Fruit fly (Drosophila melanogaster) whole organism, adult: ENCODE data around the gene CG7910.

Experiments
- CG11617 ChIP-seq: fragments of 200-800 bp; sonication (Bioruptor generic); optimal IDR thresholded peaks from 2 replicates; lab custom pipeline; 2017; ENCODE audit warnings: mild to moderate bottlenecking, missing biosample characterization, missing genetic modification reagents, missing genetic modification characterization
- CG12768 ChIP-seq: fragments of 200-800 bp; sonication (Bioruptor generic); optimal IDR thresholded peaks from 2 replicates; lab custom pipeline; 2017; ENCODE audit warnings: missing biosample characterization, missing genetic modification characterization, mild to moderate bottlenecking, moderate library complexity, missing genetic modification reagents
- CG14711 ChIP-seq: fragments of 200-800 bp; sonication (Bioruptor generic); optimal IDR thresholded peaks from 2 replicates; lab custom pipeline; 2018; ENCODE audit warnings: missing biosample characterization, mild to moderate bottlenecking, missing genetic modification characterization, moderate library complexity
- CG1620 ChIP-seq: fragments of 200-800 bp; sonication (Bioruptor generic); optimal IDR thresholded peaks from 2 replicates; lab custom pipeline; 2016; ENCODE audit warnings: missing biosample characterization, missing genetic modification characterization
- CG33017 ChIP-seq: fragments of 200-800 bp; sonication (Bioruptor generic); optimal IDR thresholded peaks from 2 replicates; lab custom pipeline; 2018; ENCODE audit warnings: missing biosample characterization, mild to moderate bottlenecking, missing genetic modification characterization, moderate library complexity
- CG5204 ChIP-seq: fragments of 200-800 bp; sonication (Bioruptor generic); optimal IDR thresholded peaks from 2 replicates; lab custom pipeline; 2016; ENCODE audit warnings: missing biosample characterization, missing genetic modification characterization
- CG7045 ChIP-seq: fragments of 200-800 bp; sonication (Bioruptor generic); optimal IDR thresholded peaks from 2 replicates; lab custom pipeline; 2017; ENCODE audit warnings: missing biosample characterization, mild to moderate bottlenecking, missing genetic modification characterization
- CG7101 ChIP-seq: fragments of 200-800 bp; sonication (Bioruptor generic); optimal IDR thresholded peaks from 2 replicates; lab custom pipeline; 2018; ENCODE audit warnings: missing biosample characterization, mild to moderate bottlenecking, missing genetic modification characterization, moderate library complexity
- Clk ChIP-seq: fragments of 200-800 bp; sonication (Bioruptor generic); optimal IDR thresholded peaks from 2 replicates; lab custom pipeline; 2017; ENCODE audit warnings: missing biosample characterization, missing genetic modification characterization
- Crg-1 ChIP-seq: fragments of 200-800 bp; sonication (Bioruptor generic); optimal IDR thresholded peaks from 2 replicates; lab custom pipeline; 2016; ENCODE audit warnings: missing biosample characterization, missing genetic modification characterization
- Hr96 ChIP-seq: fragments of 200-800 bp; sonication (Bioruptor generic); optimal IDR thresholded peaks from 2 replicates; lab custom pipeline; 2016; ENCODE audit warnings: missing biosample characterization, missing genetic modification characterization
- Mnt ChIP-seq: fragments of 200-800 bp; sonication (Bioruptor generic); optimal IDR thresholded peaks from 2 replicates; lab custom pipeline; 2016; ENCODE audit warnings: missing biosample characterization, mild to moderate bottlenecking, missing genetic modification characterization
- bab1 ChIP-seq: fragments of 200-800 bp; sonication (Bioruptor generic); optimal IDR thresholded peaks from 3 replicates; lab custom pipeline; 2019; ENCODE audit warnings: missing biosample characterization, mild to moderate bottlenecking, missing genetic modification characterization, moderate library complexity
- cic ChIP-seq: fragments of 200-800 bp; sonication (Bioruptor generic); optimal IDR thresholded peaks from 2 replicates; lab custom pipeline; 2017; ENCODE audit warnings: missing biosample characterization, mild to moderate bottlenecking, missing genetic modification characterization, moderate library complexity
- cnc ChIP-seq, 2 experiments: fragments of >200 bp; optimal IDR thresholded peaks; 2 replicates each; lab custom pipeline; 2017
- kay ChIP-seq: fragments of 200-800 bp; sonication (Bioruptor generic); peaks from one replicate; lab custom pipeline; 2016; ENCODE audit warnings: missing biosample characterization, missing genetic modification characterization, borderline replicate concordance
- ovo ChIP-seq: fragments of 200-800 bp; sonication (Bioruptor generic); optimal IDR thresholded peaks from 2 replicates; lab custom pipeline; 2016; ENCODE audit warnings: missing biosample characterization, missing genetic modification characterization
- pad ChIP-seq: fragments of 200-800 bp; sonication (Bioruptor generic); optimal IDR thresholded peaks from 3 replicates; lab custom pipeline; 2017; ENCODE audit warnings: missing biosample characterization, missing genetic modification characterization, mild to moderate bottlenecking, moderate library complexity, missing genetic modification reagents
- tj ChIP-seq: fragments of 200-800 bp; sonication (Bioruptor generic); optimal IDR thresholded peaks from 3 replicates; lab custom pipeline; 2017; ENCODE audit warnings: missing biosample characterization, mild to moderate bottlenecking, missing genetic modification characterization, moderate library complexity
- toe ChIP-seq: fragments of 200-800 bp; sonication (Bioruptor generic); optimal IDR thresholded peaks from 2 replicates; lab custom pipeline; 2016; ENCODE audit warnings: missing biosample characterization, missing genetic modification characterization

Gene CG7910

dm6 chr3R:8126316-8127150, 39.5 kb downstream of the CG7910 start, which contains the start of the genes CG9667 and Arl8:
Gene CG9667, minus strand, starts transcription at chr3R:8126357.
Gene Arl8, plus strand, starts transcription at chr3R:8126605.
- TF ChIP-seq CG12768 (GFP tag; lab: Kevin White, UChicago) (no peak), cic (GFP tag; lab: Kevin White, UChicago) (peak; percentile 48), CG14711 (tag; lab: Kevin White, UChicago) (peak; percentile 50), CG1620 (GFP tag; lab: Kevin White, UChicago) (peak; percentile 26), ovo (peak; percentile 31), pad (GFP tag; lab: Kevin White, UChicago) (peak; percentile 29), Hr96 (GFP tag; lab: Kevin White, UChicago) (no peak), CG7045 (GFP tag; lab: Kevin White, UChicago) (peak; percentile 31), CG5204 (GFP tag; lab: Kevin White, UChicago) (no peak), CG11617 (GFP tag; lab: Kevin White, UChicago) (peak; percentile 28), CG7101 (tag; lab: Kevin White, UChicago) (peak; percentile 66), CG33017 (tag; lab: Kevin White, UChicago) (peak; percentile 67), bab1 (GFP tag; lab: Kevin White, UChicago) (peak; percentile 34), Clk (no peak), cnc (optimal IDR thresholded peaks at IDR 0.05; lab: Kevin White, UChicago) (no peak), kay (GFP tag; lab: Kevin White, UChicago) (peak; percentile 31), Crg-1 (GFP tag; lab: Kevin White, UChicago) (no peak), Mnt (GFP tag; lab: Kevin White, UChicago) (peak; percentile 22)

- TF ChIP-seq Hr96 (GFP tag; lab: Kevin White, UChicago) (no peak), kay (GFP tag; lab: Kevin White, UChicago) (peak; percentile 90), toe (GFP tag; lab: Kevin White, UChicago) (no peak), cic (GFP tag; lab: Kevin White, UChicago) (peak; percentile 15)
Measured at dm6 chr3R:8127151-8127690, 40.2 kb downstream of the CG7910 start.

dm6 chr3R:8132398-8132797, 45.3 kb downstream of the CG7910 start:
- no peak for TF ChIP-seq pad (GFP tag; lab: Kevin White, UChicago)
- no peak for TF ChIP-seq kay (GFP tag; lab: Kevin White, UChicago)
- TF ChIP-seq tj = no peak
- TF ChIP-seq CG1620 (GFP tag; lab: Kevin White, UChicago) = no peak

dm6 chr3R:8134544-8134943, 47.5 kb downstream of the CG7910 start:
- no peak for TF ChIP-seq CG7045 (GFP tag; lab: Kevin White, UChicago)
- no peak for TF ChIP-seq ovo
- TF ChIP-seq CG11617 (GFP tag; lab: Kevin White, UChicago) = no peak

dm6 chr3R:8138095-8138494, 51.0 kb downstream of the CG7910 start:
- TF ChIP-seq cic (GFP tag; lab: Kevin White, UChicago) (no peak), Mnt (GFP tag; lab: Kevin White, UChicago) (no peak), CG5204 (GFP tag; lab: Kevin White, UChicago) (no peak), tj (peak; percentile 3), CG12768 (GFP tag; lab: Kevin White, UChicago) (no peak), CG1620 (GFP tag; lab: Kevin White, UChicago) (no peak)
